Fruit fly (Drosophila melanogaster): ENCODE data around the gene CG11403.

CG11403 gene

DNA sequence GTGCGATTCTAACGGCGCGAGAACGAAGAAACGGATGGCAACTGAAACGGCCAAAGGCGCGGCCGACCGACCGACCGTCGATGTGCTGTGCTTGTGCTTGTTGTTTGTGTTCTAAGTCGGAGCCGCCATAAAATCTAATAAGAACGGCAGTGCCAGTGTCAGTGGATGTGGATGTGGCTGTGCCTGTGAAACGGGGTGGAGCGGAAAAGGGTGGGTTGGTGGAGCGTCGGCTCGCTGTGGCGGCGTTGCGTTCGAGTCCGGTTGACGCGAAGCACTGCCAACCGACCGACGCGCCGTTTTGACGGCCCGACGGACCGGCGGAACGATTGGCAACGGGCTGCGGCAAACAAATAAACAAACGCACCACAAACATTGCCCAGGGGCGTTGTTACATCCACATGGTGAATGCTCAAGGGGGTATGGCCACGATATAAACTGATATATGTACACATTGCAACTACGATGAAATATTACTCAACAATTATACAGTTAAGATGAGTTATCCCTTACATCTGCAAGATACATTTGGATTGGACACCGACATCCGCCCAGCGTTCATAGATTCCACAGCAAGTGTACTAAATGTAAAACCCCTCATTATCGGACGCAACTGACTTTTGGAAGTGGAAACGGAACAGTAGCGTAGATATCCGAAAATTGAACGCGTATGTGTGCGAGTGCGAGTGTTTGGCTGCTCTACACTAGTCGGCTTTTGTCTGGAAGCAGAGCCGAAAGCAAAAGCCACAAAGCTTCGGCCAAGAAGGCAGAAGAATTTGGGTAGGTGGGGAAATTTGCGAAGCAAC is 35.5 kb upstream of the CG11403 start, which contains the start of gene Atf3 (continued):
- TF ChIP-seq spab (GFP tag; optimal IDR thresholded peaks at IDR 0.05) (peak; percentile 68), CG1621 (tag; optimal IDR thresholded peaks at IDR 0.05) (peak; percentile 79), Hr39 (GFP tag; optimal IDR thresholded peaks at IDR 0.05) (peak; percentile 92), Eip75B (GFP tag; optimal IDR thresholded peaks at IDR 0.05) (peak; percentile 87), CG4318 (GFP tag; optimal IDR thresholded peaks at IDR 0.05) (peak; percentile 96), CG11762 (GFP tag; optimal IDR thresholded peaks at IDR 0.05; ENCODE audit: insufficient read depth) (peak; percentile 85), CG11294 (GFP tag; IDR thresholded peaks at IDR 0.05) (peak; percentile 98), net (GFP tag; optimal IDR thresholded peaks at IDR 0.05) (peak; percentile 93), Hr4 (GFP tag; optimal IDR thresholded peaks at IDR 0.05) (peak; percentile 97), Ets96B (tag; optimal IDR thresholded peaks at IDR 0.05) (peak; percentile 78), CG9139 (GFP tag; optimal IDR thresholded peaks at IDR 0.05) (peak; percentile 45), CG7368 (GFP tag; optimal IDR thresholded peaks at IDR 0.05) (peak; percentile 84), ss (GFP tag; optimal IDR thresholded peaks at IDR 0.05) (peak; percentile 31 to 74), CG3919 (GFP tag; optimal IDR thresholded peaks at IDR 0.05) (peak; percentile 87), CG8119 (GFP tag; IDR thresholded peaks at IDR 0.05) (peak; percentile 94), CG8319 (GFP tag; optimal IDR thresholded peaks at IDR 0.05) (peak; percentile 76)

dm6 chrX:1272848-1273247 is 33.2 kb upstream of the CG11403 start:
- TF ChIP-seq Eip78C (GFP tag) (peak; percentile 11), svp (GFP tag) (no peak), CG16779 (tag; optimal IDR thresholded peaks at IDR 0.05) (no peak), Ets21C (GFP tag; optimal IDR thresholded peaks at IDR 0.05) (no peak)

- peak; percentile 14 for TF ChIP-seq vri (GFP tag; optimal IDR thresholded peaks at IDR 0.05)
- TF ChIP-seq Ets96B (tag; optimal IDR thresholded peaks at IDR 0.05) = no peak
- TF ChIP-seq CG6163 (GFP tag; IDR thresholded peaks at IDR 0.05) = 0 out of 3 replicates have a peak, but pooled peaks have one; percentile 27
- peak; percentile 37; the same call in 1 of the 3 replicates for TF ChIP-seq eg (GFP tag; IDR thresholded peaks at IDR 0.05)
These were observed 31.4 kb upstream of the CG11403 start for dm6 chrX:1271080-1271479.

DNA sequence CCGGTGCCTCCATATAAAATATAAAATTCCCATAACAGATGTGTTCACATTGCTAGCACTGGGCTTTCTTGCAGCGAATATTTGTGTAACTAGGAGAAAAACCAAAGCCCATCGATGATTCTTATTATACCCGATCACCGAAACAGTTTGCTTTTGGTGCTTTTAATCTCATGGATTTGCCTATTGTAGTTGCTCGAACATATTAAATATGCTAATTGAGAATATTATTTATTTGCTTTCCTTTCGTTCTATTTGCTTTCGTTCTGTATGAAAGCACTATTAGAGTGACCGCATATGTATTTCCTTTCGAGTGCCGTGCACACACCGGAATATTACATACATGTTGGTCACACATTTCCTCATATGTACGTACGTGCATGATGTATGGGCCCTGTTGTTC is 31.0 kb upstream of the CG11403 start:
- TF ChIP-seq CG7368 (GFP tag; optimal IDR thresholded peaks at IDR 0.05) = no peak
- peak; percentile 26 for TF ChIP-seq cyc (GFP tag; optimal IDR thresholded peaks at IDR 0.05)
- no peak for TF ChIP-seq dac (GFP tag; optimal IDR thresholded peaks at IDR 0.05)
- TF ChIP-seq Hr39 (GFP tag; optimal IDR thresholded peaks at IDR 0.05) = peak; percentile 29
- TF ChIP-seq fkh (GFP tag; optimal IDR thresholded peaks at IDR 0.05) = peak; percentile 24
- no peak for TF ChIP-seq OdsH (GFP tag; optimal IDR thresholded peaks at IDR 0.05)
- TF ChIP-seq esn (GFP tag; optimal IDR thresholded peaks at IDR 0.05) = peak; percentile 52
- TF ChIP-seq CG10631 (GFP tag; optimal IDR thresholded peaks at IDR 0.05) = peak; percentile 4
- peak; percentile 70 for TF ChIP-seq Met (GFP tag; optimal IDR thresholded peaks at IDR 0.05)
- peak; percentile 67 for TF ChIP-seq topi (GFP tag; optimal IDR thresholded peaks at IDR 0.05)
- TF ChIP-seq Eip75B (GFP tag; optimal IDR thresholded peaks at IDR 0.05) = peak; percentile 11
- TF ChIP-seq Sox102F (GFP tag; optimal IDR thresholded peaks at IDR 0.05) = peak; percentile 50
- TF ChIP-seq pdm3 (GFP tag; optimal IDR thresholded peaks at IDR 0.05) = peak; percentile 23
- TF ChIP-seq achi (GFP tag; optimal IDR thresholded peaks at IDR 0.05) = peak; percentile 8
- peak; percentile 23 for TF ChIP-seq CG34406 (GFP tag; optimal IDR thresholded peaks at IDR 0.05)
- TF ChIP-seq CG3032 (tag; optimal IDR thresholded peaks at IDR 0.05) = no peak
- TF ChIP-seq Eip78C (GFP tag) = peak; percentile 63
- TF ChIP-seq acj6 (GFP tag; optimal IDR thresholded peaks at IDR 0.05) = peak; percentile 9
- TF ChIP-seq CG32006 (GFP tag; optimal IDR thresholded peaks at IDR 0.05) = peak; percentile 28
- TF ChIP-seq lz (GFP tag; optimal IDR thresholded peaks at IDR 0.05) = peak; percentile 56
- peak; percentile 22 for TF ChIP-seq Blimp-1 (GFP tag; optimal IDR thresholded peaks at IDR 0.05)
- TF ChIP-seq CG9139 (GFP tag; optimal IDR thresholded peaks at IDR 0.05) = no peak
- TF ChIP-seq CG6792 (GFP tag; optimal IDR thresholded peaks at IDR 0.05) = no peak
- peak; percentile 39 for TF ChIP-seq Smox (GFP tag; optimal IDR thresholded peaks at IDR 0.05)
- TF ChIP-seq CG6276 (GFP tag; optimal IDR thresholded peaks at IDR 0.05) = peak; percentile 30
- peak; percentile 41; the same call in 1 of the 2 replicates for TF ChIP-seq CG15336 (GFP tag; IDR thresholded peaks at IDR 0.05)
- TF ChIP-seq CG6808 (GFP tag; optimal IDR thresholded peaks at IDR 0.05) = no peak
- no peak for TF ChIP-seq Hr38 (GFP tag; optimal IDR thresholded peaks at IDR 0.05)
